Comparison of ENCODE assay signal across 2 worm cellular contexts in genomic region chrII:7151969-7152631, ce11.
TF ChIP-seq lines count a peak whose summit lies in the region.

TSS of gene fust-1 (plus strand) at chrII:7152581.

TF ChIP-seq in whole organism, L4 larva, 104 proteins besides CTCF, POLR2A, EP300 and RAD21 (continued from another document):
- TF ChIP-seq unc-39 (tag; optimal IDR thresholded peaks at IDR 0.05; lab: Kevin White, UChicago) (no peak), nhr-237 (tag; optimal IDR thresholded peaks at IDR 0.05; lab: Kevin White, UChicago) (no peak), D1046.2 (GFP tag; IDR thresholded peaks at IDR 0.05; lab: Robert Waterston, UW) (peak; percentile 74; the same call in 1 of the 2 replicates), nhr-42 (GFP tag; IDR thresholded peaks at IDR 0.05; lab: Robert Waterston, UW) (peak; percentile 93), fkh-10 (GFP tag; optimal IDR thresholded peaks at IDR 0.05; lab: Kevin White, UChicago) (peak; percentile 82), F26F4.8 (GFP tag; conservative IDR thresholded peaks at IDR 0.05; lab: Robert Waterston, UW) (no peak), lin-13 (GFP tag; optimal IDR thresholded peaks at IDR 0.05; lab: Kevin White, UChicago) (peak; percentile 94), cey-2 (tag; optimal IDR thresholded peaks at IDR 0.05; lab: Kevin White, UChicago; ENCODE audit: borderline replicate concordance, insufficient read depth) (peak; percentile 76), dmd-6 (GFP tag; IDR thresholded peaks at IDR 0.05; lab: Robert Waterston, UW) (peak; percentile 95), dmd-9 (GFP tag; IDR thresholded peaks at IDR 0.05; lab: Robert Waterston, UW) (peak; percentile 77; the same call in 1 of the 2 replicates), daf-8 (GFP tag; IDR thresholded peaks at IDR 0.05; lab: Robert Waterston, UW) (no peak), ama-1 (optimal IDR thresholded peaks at IDR 0.05; lab: Kevin White, UChicago) (peak; percentile 72), ceh-44 (GFP tag; IDR thresholded peaks at IDR 0.05; lab: Robert Waterston, UW) (0 out of 2 replicates have a peak, but pooled peaks have one; percentile 40), hlh-11 (tag; optimal IDR thresholded peaks at IDR 0.05; lab: Kevin White, UChicago) (peak; percentile 95), Y48G9A.11 (GFP tag; IDR thresholded peaks at IDR 0.05; lab: Robert Waterston, UW) (peak; percentile 91), php-3 (GFP tag; IDR thresholded peaks at IDR 0.05; lab: Robert Waterston, UW) (peak; percentile 86), daf-19 (GFP tag; conservative IDR thresholded peaks at IDR 0.05; lab: Robert Waterston, UW) (no peak), zip-2 (tag; optimal IDR thresholded peaks at IDR 0.05; lab: Kevin White, UChicago) (peak; percentile 76), gei-8 (GFP tag; optimal IDR thresholded peaks at IDR 0.05; lab: Kevin White, UChicago) (peak; percentile 65), R02D3.7 (tag; optimal IDR thresholded peaks at IDR 0.05; lab: Kevin White, UChicago) (no peak), hif-1 (tag; optimal IDR thresholded peaks at IDR 0.05; lab: Kevin White, UChicago) (peak; percentile 36 to 71), lsy-2 (tag; optimal IDR thresholded peaks at IDR 0.05; lab: Kevin White, UChicago) (peak; percentile 80 to 97), saeg-2 (GFP tag; IDR thresholded peaks at IDR 0.05; lab: Robert Waterston, UW) (peak; percentile 87), dpl-1 (GFP tag; optimal IDR thresholded peaks at IDR 0.05; lab: Kevin White, UChicago) (peak; percentile 90), pha-4 (GFP tag; IDR thresholded peaks at IDR 0.05; lab: Robert Waterston, UW) (peak; percentile 94), pha-4 (tag; optimal IDR thresholded peaks at IDR 0.05; lab: Kevin White, UChicago) (peak; percentile 73), zip-11 (GFP tag; IDR thresholded peaks at IDR 0.05; lab: Robert Waterston, UW) (no peak), lin-38 (GFP tag; IDR thresholded peaks at IDR 0.05; lab: Robert Waterston, UW) (peak; percentile 96), mep-1 (tag; optimal IDR thresholded peaks at IDR 0.05; lab: Kevin White, UChicago) (peak; percentile 96), nhr-77 (tag; optimal IDR thresholded peaks at IDR 0.05; lab: Kevin White, UChicago) (peak; percentile 85), daf-12 (tag; optimal IDR thresholded peaks at IDR 0.05; lab: Kevin White, UChicago) (no peak), mxl-3 (GFP tag; optimal IDR thresholded peaks at IDR 0.05; lab: Kevin White, UChicago) (peak; percentile 77), daf-16 (GFP tag; optimal IDR thresholded peaks at IDR 0.05; lab: Kevin White, UChicago) (peak in 1 of 2 experiments; percentile 89), daf-16 (tag; optimal IDR thresholded peaks at IDR 0.05; lab: Kevin White, UChicago) (peak; percentile 67), Y5F2A.4 (GFP tag; optimal IDR thresholded peaks at IDR 0.05; lab: Kevin White, UChicago) (peak; percentile 21), arid-1 (GFP tag; conservative IDR thresholded peaks at IDR 0.05; lab: Robert Waterston, UW) (peak; percentile 96), lir-3 (tag; optimal IDR thresholded peaks at IDR 0.05; lab: Kevin White, UChicago) (peak; percentile 38), rbr-2 (tag; optimal IDR thresholded peaks at IDR 0.05; lab: Kevin White, UChicago) (peak; percentile 96), unc-62 (GFP tag; optimal IDR thresholded peaks at IDR 0.05 in 1 of 2; lab: Kevin White, UChicago) (peak in 1 of 2 experiments; percentile 90), unc-62 (tag; optimal IDR thresholded peaks at IDR 0.05; lab: Kevin White, UChicago) (no peak), spr-1 (tag; optimal IDR thresholded peaks at IDR 0.05; lab: Kevin White, UChicago) (peak; percentile 93), nhr-102 (tag; optimal IDR thresholded peaks at IDR 0.05; lab: Kevin White, UChicago) (peak; percentile 94), lin-39 (tag; optimal IDR thresholded peaks at IDR 0.05; lab: Kevin White, UChicago) (no peak), egl-43 (GFP tag; IDR thresholded peaks at IDR 0.05; lab: Robert Waterston, UW) (peak; percentile 88), nhr-10 (tag; optimal IDR thresholded peaks at IDR 0.05; lab: Kevin White, UChicago) (peak; percentile 6), hlh-30 (tag; optimal IDR thresholded peaks at IDR 0.05; lab: Kevin White, UChicago; ENCODE audit: insufficient read depth) (peak; percentile 83)

TF ChIP-seq in whole organism, late embryonic, 69 proteins besides CTCF, POLR2A, EP300 and RAD21 (continued from another document):
- TF ChIP-seq gmeb-2 (tag; optimal IDR thresholded peaks at IDR 0.05; lab: Kevin White, UChicago): peak; percentile 69
- peak; percentile 55 for TF ChIP-seq T23F11.4 (GFP tag; optimal IDR thresholded peaks at IDR 0.05; lab: Kevin White, UChicago)
- TF ChIP-seq dmd-4 (tag; optimal IDR thresholded peaks at IDR 0.05; lab: Kevin White, UChicago; ENCODE audit: borderline replicate concordance): no peak
- no peak for TF ChIP-seq lim-6 (tag; optimal IDR thresholded peaks at IDR 0.05; lab: Kevin White, UChicago)
- TF ChIP-seq tbx-7 (tag; optimal IDR thresholded peaks at IDR 0.05; lab: Kevin White, UChicago): peak; percentile 22
- peak; percentile 49 for TF ChIP-seq ztf-16 (tag; optimal IDR thresholded peaks at IDR 0.05; lab: Kevin White, UChicago)
